Worm (Caenorhabditis elegans): ENCODE data around the gene sdz-36.

Gene sdz-36

ce11 chrIV:9709887-9710286 is 19.1 kb downstream of the sdz-36 start, which contains the start of gene nhr-38:
TSS of gene nhr-38 (plus strand) at chrIV:9710187.
- TF ChIP-seq aptf-3 (GFP tag; IDR thresholded peaks at IDR 0.05) = no peak
- no peak for TF ChIP-seq ama-1 (optimal IDR thresholded peaks at IDR 0.05)
- TF ChIP-seq ama-1 (GFP tag; optimal IDR thresholded peaks at IDR 0.05) = no peak
- no peak for TF ChIP-seq sdz-38 (tag; optimal IDR thresholded peaks at IDR 0.05)
- TF ChIP-seq him-1 (tag; optimal IDR thresholded peaks at IDR 0.05) = no peak
- TF ChIP-seq K12H6.12 (tag; optimal IDR thresholded peaks at IDR 0.05) = no peak
- no peak for TF ChIP-seq Y95B8A.8 (GFP tag; IDR thresholded peaks at IDR 0.05)
- TF ChIP-seq lin-40 (tag; optimal IDR thresholded peaks at IDR 0.05) = no peak
- no peak for TF ChIP-seq bed-2 (GFP tag; IDR thresholded peaks at IDR 0.05)
- TF ChIP-seq ztf-6 (GFP tag; IDR thresholded peaks at IDR 0.05) = no peak
- no peak for TF ChIP-seq nhr-120 (GFP tag; IDR thresholded peaks at IDR 0.05)
- no peak for TF ChIP-seq ets-4 (GFP tag; optimal IDR thresholded peaks at IDR 0.05)
- TF ChIP-seq F22D6.2 (tag; optimal IDR thresholded peaks at IDR 0.05) = no peak
- TF ChIP-seq dox-1 (GFP tag; IDR thresholded peaks at IDR 0.05) = no peak
- TF ChIP-seq D2030.7 (GFP tag; IDR thresholded peaks at IDR 0.05) = no peak
- no peak for TF ChIP-seq ceh-40 (GFP tag; IDR thresholded peaks at IDR 0.05)
- TF ChIP-seq mes-4 (tag; optimal IDR thresholded peaks at IDR 0.05) = no peak
- no peak for TF ChIP-seq Y53F4B.3 (GFP tag; IDR thresholded peaks at IDR 0.05)

ce11 chrIV:9712782-9713181 is 22.0 kb downstream of the sdz-36 start, which contains the start of gene K01H12.4:
TSS of gene K01H12.4 (plus strand) at chrIV:9713082.
- TF ChIP-seq ceh-79 (tag; optimal IDR thresholded peaks at IDR 0.05) (no peak), tbx-9 (tag; optimal IDR thresholded peaks at IDR 0.05; ENCODE audit: borderline replicate concordance) (no peak)

- no peak for TF ChIP-seq Y95B8A.8 (GFP tag; IDR thresholded peaks at IDR 0.05)
- no peak for TF ChIP-seq rcor-1 (GFP tag; IDR thresholded peaks at IDR 0.05)
- TF ChIP-seq rec-8 (tag; optimal IDR thresholded peaks at IDR 0.05) = no peak
- TF ChIP-seq lin-54 (GFP tag; optimal IDR thresholded peaks at IDR 0.05) = no peak
- no peak for TF ChIP-seq tbp1 (GFP tag; optimal IDR thresholded peaks at IDR 0.05)
- TF ChIP-seq F49E8.2 (tag; optimal IDR thresholded peaks at IDR 0.05; ENCODE audit: insufficient read depth) = no peak
- no peak for TF ChIP-seq cebp-2 (GFP tag; IDR thresholded peaks at IDR 0.05)
- no peak for TF ChIP-seq B0019.2 (GFP tag; conservative IDR thresholded peaks at IDR 0.05)
- TF ChIP-seq snpc-3.4 (tag; optimal IDR thresholded peaks at IDR 0.05) = no peak
- no peak for TF ChIP-seq lin-26 (GFP tag; IDR thresholded peaks at IDR 0.05)
- no peak for TF ChIP-seq C06A6.2 (GFP tag; conservative IDR thresholded peaks at IDR 0.05)
- TF ChIP-seq efl-1 (GFP tag; optimal IDR thresholded peaks at IDR 0.05) = no peak
- TF ChIP-seq hsf-1 (GFP tag; IDR thresholded peaks at IDR 0.05) = no peak
- TF ChIP-seq madf-10 (tag; optimal IDR thresholded peaks at IDR 0.05) = no peak
- TF ChIP-seq Y67H2A.10 (GFP tag; conservative IDR thresholded peaks at IDR 0.05) = no peak
Measured at ce11 chrIV:9714264-9714663, 23.5 kb downstream of the sdz-36 start.

ce11 chrIV:9716490-9716889 is 25.7 kb downstream of the sdz-36 start:
- TF ChIP-seq Y79H2A.3 (GFP tag; conservative IDR thresholded peaks at IDR 0.05) (no peak), Y53F4B.3 (GFP tag; IDR thresholded peaks at IDR 0.05) (no peak), nhr-80 (tag; optimal IDR thresholded peaks at IDR 0.05) (peak; percentile 72)

Data from whole organism, young adult.